Worm (Caenorhabditis elegans): ENCODE measurements around the gene ccr-4.
A peak's percentile ranks its signal among the peaks of the same experiment; 100 is the strongest.

Gene ccr-4

ce11 chrIV:12391003-12391637 is 29.8 kb downstream of the ccr-4 start, which contains the start of the genes rps-23 and dpm-3 (continued):
- peak; percentile 94 for TF ChIP-seq Y95B8A.8 (GFP tag; IDR thresholded peaks at IDR 0.05)
- TF ChIP-seq let-526 (GFP tag; IDR thresholded peaks at IDR 0.05): peak; percentile 97
- TF ChIP-seq egl-18 (GFP tag; IDR thresholded peaks at IDR 0.05): 0 out of 2 replicates have a peak, but pooled peaks have one; percentile 73
- peak; percentile 95 for TF ChIP-seq D2030.7 (GFP tag; IDR thresholded peaks at IDR 0.05)
- TF ChIP-seq madf-10 (tag; optimal IDR thresholded peaks at IDR 0.05): peak; percentile 91
- TF ChIP-seq snpc-4 (GFP tag; optimal IDR thresholded peaks at IDR 0.05): peak; percentile 50
- TF ChIP-seq snpc-4 (tag; optimal IDR thresholded peaks at IDR 0.05): peak; percentile 65 to 82 (median 76)
- TF ChIP-seq lsy-27 (tag; optimal IDR thresholded peaks at IDR 0.05; ENCODE audit: borderline replicate concordance, insufficient read depth): no peak
- peak; percentile 91; the same call in 1 of the 2 replicates for TF ChIP-seq cebp-2 (GFP tag; IDR thresholded peaks at IDR 0.05)
- TF ChIP-seq ztf-22 (GFP tag; optimal IDR thresholded peaks at IDR 0.05): no peak
- TF ChIP-seq ceh-27 (GFP tag; optimal IDR thresholded peaks at IDR 0.05): peak; percentile 97
- peak; percentile 95 for TF ChIP-seq pbrm-1 (GFP tag; IDR thresholded peaks at IDR 0.05)
- peak; percentile 98 for TF ChIP-seq lsl-1 (GFP tag; optimal IDR thresholded peaks at IDR 0.05)
- peak; percentile 87 for TF ChIP-seq F49E8.2 (tag; optimal IDR thresholded peaks at IDR 0.05; ENCODE audit: insufficient read depth)
- TF ChIP-seq nfya-2 (GFP tag; IDR thresholded peaks at IDR 0.05): 0 out of 2 replicates have a peak, but pooled peaks have one; percentile 73
- peak; percentile 46 for TF ChIP-seq dpl-1 (GFP tag; optimal IDR thresholded peaks at IDR 0.05)
- no peak for TF ChIP-seq fkh-3 (tag; optimal IDR thresholded peaks at IDR 0.05)
- peak; percentile 86 for TF ChIP-seq madf-8 (GFP tag; conservative IDR thresholded peaks at IDR 0.05)
- TF ChIP-seq nhr-120 (GFP tag; IDR thresholded peaks at IDR 0.05): 0 out of 2 replicates have a peak, but pooled peaks have one; percentile 62
- TF ChIP-seq ceh-91 (GFP tag; IDR thresholded peaks at IDR 0.05): peak; percentile 95
- TF ChIP-seq nhr-90 (tag; optimal IDR thresholded peaks at IDR 0.05): no peak
- peak; percentile 95 for TF ChIP-seq madf-6 (GFP tag; IDR thresholded peaks at IDR 0.05)
- TF ChIP-seq lin-35 (GFP tag; optimal IDR thresholded peaks at IDR 0.05): peak in 2 of 3 experiments; percentile 18 to 86
- TF ChIP-seq ets-4 (GFP tag; optimal IDR thresholded peaks at IDR 0.05): no peak
- TF ChIP-seq Y56A3A.18 (GFP tag; IDR thresholded peaks at IDR 0.05): peak; percentile 84
- TF ChIP-seq nfya-1 (tag; optimal IDR thresholded peaks at IDR 0.05; ENCODE audit: borderline replicate concordance, insufficient read depth): no peak
- TF ChIP-seq ekl-4 (GFP tag; IDR thresholded peaks at IDR 0.05): peak; percentile 95
- no peak for TF ChIP-seq sea-2 (GFP tag; IDR thresholded peaks at IDR 0.05)
- peak; percentile 42 for TF ChIP-seq repo-1 (tag; optimal IDR thresholded peaks at IDR 0.05)
- peak; percentile 73 for TF ChIP-seq somi-1 (GFP tag; optimal IDR thresholded peaks at IDR 0.05)
- TF ChIP-seq sdz-38 (tag; optimal IDR thresholded peaks at IDR 0.05): no peak
- TF ChIP-seq nhr-179 (tag; optimal IDR thresholded peaks at IDR 0.05): no peak
- peak; percentile 71 for TF ChIP-seq him-1 (tag; optimal IDR thresholded peaks at IDR 0.05)
- peak; percentile 68 for TF ChIP-seq zim-3 (tag; optimal IDR thresholded peaks at IDR 0.05)
- TF ChIP-seq mes-4 (tag; optimal IDR thresholded peaks at IDR 0.05): no peak
- TF ChIP-seq rec-8 (tag; optimal IDR thresholded peaks at IDR 0.05): peak; percentile 68 to 85
- TF ChIP-seq F55B11.4 (tag; optimal IDR thresholded peaks at IDR 0.05; ENCODE audit: borderline replicate concordance, insufficient read depth): no peak
- TF ChIP-seq ama-1 (optimal IDR thresholded peaks at IDR 0.05): no peak
- TF ChIP-seq ama-1 (GFP tag; optimal IDR thresholded peaks at IDR 0.05): no peak
- no peak for TF ChIP-seq hlh-12 (tag; optimal IDR thresholded peaks at IDR 0.05)
- peak; percentile 34 for TF ChIP-seq gei-17 (GFP tag; optimal IDR thresholded peaks at IDR 0.05)
- TF ChIP-seq attf-5 (GFP tag; optimal IDR thresholded peaks at IDR 0.05): peak; percentile 95
- no peak for TF ChIP-seq die-1 (tag; optimal IDR thresholded peaks at IDR 0.05)
- TF ChIP-seq dox-1 (GFP tag; IDR thresholded peaks at IDR 0.05): peak; percentile 97
- TF ChIP-seq tbp1 (GFP tag; optimal IDR thresholded peaks at IDR 0.05): peak; percentile 75
- TF ChIP-seq pha-4 (tag; optimal IDR thresholded peaks at IDR 0.05): peak; percentile 93
- peak; percentile 80 for TF ChIP-seq T07F8.4 (tag; optimal IDR thresholded peaks at IDR 0.05)
- peak; percentile 82 for TF ChIP-seq egl-44 (GFP tag; IDR thresholded peaks at IDR 0.05)
